Fruit fly (Drosophila melanogaster): ENCODE results near the gene mthl15.
A peak's percentile ranks its signal among the peaks of the same experiment; 100 is the strongest.

The mthl15 gene

DNA sequence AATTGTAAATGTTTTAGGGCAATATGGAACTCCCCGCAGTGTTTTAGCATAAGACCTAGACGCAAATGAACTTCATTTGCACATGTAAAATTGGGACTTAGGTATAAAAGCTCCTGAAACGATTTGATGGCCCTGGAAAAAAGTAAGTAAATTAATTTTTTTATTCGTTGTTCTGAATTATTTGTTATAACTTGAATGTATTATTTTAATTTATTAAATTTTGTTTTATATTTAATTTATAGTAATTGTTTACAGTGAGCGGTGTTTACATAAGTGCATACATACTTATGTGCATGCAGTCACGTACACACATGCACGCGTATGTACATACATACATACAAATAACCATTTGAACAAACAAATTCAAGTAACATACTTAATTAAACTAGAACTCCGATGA, 38.3 kb upstream of the mthl15 start:
- TF ChIP-seq CG14711 (tag; optimal IDR thresholded peaks at IDR 0.05) (peak; percentile 64), CG7045 (GFP tag; optimal IDR thresholded peaks at IDR 0.05) (peak; percentile 68), Crg-1 (GFP tag; optimal IDR thresholded peaks at IDR 0.05) (no peak), CG12768 (GFP tag; optimal IDR thresholded peaks at IDR 0.05) (peak; percentile 29), kay (GFP tag; ENCODE audit: borderline replicate concordance) (peak; percentile 45), pad (GFP tag; optimal IDR thresholded peaks at IDR 0.05) (no peak), CG7101 (tag; optimal IDR thresholded peaks at IDR 0.05) (peak; percentile 15), CG5204 (GFP tag; optimal IDR thresholded peaks at IDR 0.05) (no peak), cic (GFP tag; optimal IDR thresholded peaks at IDR 0.05) (no peak), Hr96 (GFP tag; optimal IDR thresholded peaks at IDR 0.05) (no peak), ovo (GFP tag; optimal IDR thresholded peaks at IDR 0.05) (no peak), tj (GFP tag; optimal IDR thresholded peaks at IDR 0.05) (peak; percentile 25), toe (GFP tag; optimal IDR thresholded peaks at IDR 0.05) (no peak), Clk (GFP tag; optimal IDR thresholded peaks at IDR 0.05) (no peak), bab1 (GFP tag; optimal IDR thresholded peaks at IDR 0.05) (peak; percentile 63), Mnt (GFP tag; optimal IDR thresholded peaks at IDR 0.05) (no peak), CG33017 (tag; optimal IDR thresholded peaks at IDR 0.05) (no peak), CG1620 (GFP tag; optimal IDR thresholded peaks at IDR 0.05) (no peak), CG11617 (GFP tag; optimal IDR thresholded peaks at IDR 0.05) (peak; percentile 50), cnc (optimal IDR thresholded peaks at IDR 0.05) (no peak)

DNA sequence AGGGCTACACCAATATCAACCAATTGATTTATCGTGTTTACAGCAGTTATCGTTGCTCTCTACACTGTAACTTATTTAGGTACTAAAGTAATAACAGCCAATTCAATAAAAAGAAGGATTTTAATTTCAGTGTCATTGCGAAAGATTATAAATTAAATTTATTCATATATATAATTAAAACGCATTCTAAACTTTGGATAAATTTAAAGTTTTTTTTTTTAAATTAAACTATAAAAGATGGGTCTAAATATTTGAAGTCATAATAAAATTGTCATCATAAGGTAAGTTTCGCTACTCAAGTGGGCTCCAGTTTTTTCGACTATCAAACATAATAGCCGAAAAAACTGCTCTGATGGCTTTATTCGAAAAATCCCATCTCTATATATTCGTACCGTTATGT, 34.1 kb upstream of the mthl15 start, which contains the start of gene trk:
Gene trk (minus strand): TSS at position 101 of the 400 bp plus-strand sequence.
- TF ChIP-seq CG7101 (tag; optimal IDR thresholded peaks at IDR 0.05) (no peak), ovo (GFP tag; optimal IDR thresholded peaks at IDR 0.05) (no peak), CG14711 (tag; optimal IDR thresholded peaks at IDR 0.05) (no peak), cic (GFP tag; optimal IDR thresholded peaks at IDR 0.05) (no peak), tj (GFP tag; optimal IDR thresholded peaks at IDR 0.05) (no peak), bab1 (GFP tag; optimal IDR thresholded peaks at IDR 0.05) (no peak), CG33017 (tag; optimal IDR thresholded peaks at IDR 0.05) (no peak), toe (GFP tag; optimal IDR thresholded peaks at IDR 0.05) (no peak), cnc (optimal IDR thresholded peaks at IDR 0.05) (no peak), CG11617 (GFP tag; optimal IDR thresholded peaks at IDR 0.05) (no peak), pad (GFP tag; optimal IDR thresholded peaks at IDR 0.05) (no peak), CG7045 (GFP tag; optimal IDR thresholded peaks at IDR 0.05) (no peak), Hr96 (GFP tag; optimal IDR thresholded peaks at IDR 0.05) (no peak)

DNA sequence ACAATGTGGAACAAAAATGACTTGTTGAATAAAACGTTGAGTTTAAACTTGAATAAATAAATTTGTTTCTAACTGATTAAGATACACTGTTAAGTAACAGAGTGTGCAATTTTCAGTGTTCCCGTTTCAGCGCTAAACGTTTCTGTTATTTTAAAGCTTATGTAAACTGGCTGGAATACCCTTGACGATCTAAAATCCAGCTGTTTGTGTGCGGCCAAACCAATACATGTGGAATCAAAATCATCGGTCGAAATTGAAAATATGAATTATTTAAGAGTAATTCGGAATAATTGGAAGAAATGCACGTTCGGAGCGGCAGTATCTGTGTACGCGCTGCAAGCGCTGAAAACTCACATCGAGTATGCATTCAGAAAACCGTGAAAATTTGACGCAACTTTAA, 31.7 kb upstream of the mthl15 start, which contains the start of gene Mulk:
Gene Mulk (plus strand): TSS at position 198 of the 400 bp plus-strand sequence.
- TF ChIP-seq Hr96 (GFP tag; optimal IDR thresholded peaks at IDR 0.05) (no peak), kay (GFP tag; ENCODE audit: borderline replicate concordance) (no peak), tj (GFP tag; optimal IDR thresholded peaks at IDR 0.05) (no peak), ovo (GFP tag; optimal IDR thresholded peaks at IDR 0.05) (no peak), CG14711 (tag; optimal IDR thresholded peaks at IDR 0.05) (no peak), CG11617 (GFP tag; optimal IDR thresholded peaks at IDR 0.05) (no peak)

dm6 chr2L:10268688-10269087, 30.6 kb upstream of the mthl15 start, which contains the start of gene CG4957:
Gene CG4957 (plus strand): TSS chr2L:10268872.
- TF ChIP-seq bab1 (GFP tag; optimal IDR thresholded peaks at IDR 0.05) (no peak), toe (GFP tag; optimal IDR thresholded peaks at IDR 0.05) (no peak), CG7045 (GFP tag; optimal IDR thresholded peaks at IDR 0.05) (no peak), CG11617 (GFP tag; optimal IDR thresholded peaks at IDR 0.05) (no peak), cic (GFP tag; optimal IDR thresholded peaks at IDR 0.05) (no peak), CG12768 (GFP tag; optimal IDR thresholded peaks at IDR 0.05) (no peak), Crg-1 (GFP tag; optimal IDR thresholded peaks at IDR 0.05) (no peak), CG7101 (tag; optimal IDR thresholded peaks at IDR 0.05) (no peak), Clk (GFP tag; optimal IDR thresholded peaks at IDR 0.05) (no peak), kay (GFP tag; ENCODE audit: borderline replicate concordance) (no peak), CG33017 (tag; optimal IDR thresholded peaks at IDR 0.05) (no peak), pad (GFP tag; optimal IDR thresholded peaks at IDR 0.05) (no peak), ovo (GFP tag; optimal IDR thresholded peaks at IDR 0.05) (no peak)

DNA sequence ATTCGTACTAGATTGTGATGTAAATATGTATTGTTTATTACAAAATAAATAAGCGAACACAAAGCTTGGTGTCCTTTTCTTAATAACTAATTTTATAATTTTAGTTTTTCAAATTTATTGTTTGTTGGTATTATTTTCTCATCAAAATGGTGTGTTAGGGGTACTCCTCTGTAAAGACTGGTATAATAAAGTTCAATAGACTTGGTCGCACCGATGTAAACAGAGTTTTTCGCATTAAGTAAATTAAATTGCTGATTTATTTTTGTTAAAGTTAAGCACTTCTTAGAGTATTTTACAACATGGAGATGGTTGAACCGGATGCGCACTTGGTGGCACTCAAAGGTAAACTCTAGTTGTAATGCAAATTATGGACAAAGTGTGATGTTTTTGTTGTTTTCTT, 28.4 kb upstream of the mthl15 start, which contains the start of gene CG4953:
Gene CG4953 (plus strand): TSS at position 193 of the 400 bp plus-strand sequence.
- no peak for TF ChIP-seq Clk (GFP tag; optimal IDR thresholded peaks at IDR 0.05)
- TF ChIP-seq CG1620 (GFP tag; optimal IDR thresholded peaks at IDR 0.05), result no peak
- no peak for TF ChIP-seq CG5204 (GFP tag; optimal IDR thresholded peaks at IDR 0.05)
- no peak for TF ChIP-seq CG7101 (tag; optimal IDR thresholded peaks at IDR 0.05)
- no peak for TF ChIP-seq CG11617 (GFP tag; optimal IDR thresholded peaks at IDR 0.05)
- no peak for TF ChIP-seq Mnt (GFP tag; optimal IDR thresholded peaks at IDR 0.05)
- TF ChIP-seq Crg-1 (GFP tag; optimal IDR thresholded peaks at IDR 0.05), result no peak
- no peak for TF ChIP-seq CG7045 (GFP tag; optimal IDR thresholded peaks at IDR 0.05)
- no peak for TF ChIP-seq pad (GFP tag; optimal IDR thresholded peaks at IDR 0.05)
- no peak for TF ChIP-seq CG33017 (tag; optimal IDR thresholded peaks at IDR 0.05)
- TF ChIP-seq toe (GFP tag; optimal IDR thresholded peaks at IDR 0.05), result no peak
- TF ChIP-seq cnc (optimal IDR thresholded peaks at IDR 0.05), result no peak
- TF ChIP-seq Hr96 (GFP tag; optimal IDR thresholded peaks at IDR 0.05), result no peak
- no peak for TF ChIP-seq CG12768 (GFP tag; optimal IDR thresholded peaks at IDR 0.05)

DNA sequence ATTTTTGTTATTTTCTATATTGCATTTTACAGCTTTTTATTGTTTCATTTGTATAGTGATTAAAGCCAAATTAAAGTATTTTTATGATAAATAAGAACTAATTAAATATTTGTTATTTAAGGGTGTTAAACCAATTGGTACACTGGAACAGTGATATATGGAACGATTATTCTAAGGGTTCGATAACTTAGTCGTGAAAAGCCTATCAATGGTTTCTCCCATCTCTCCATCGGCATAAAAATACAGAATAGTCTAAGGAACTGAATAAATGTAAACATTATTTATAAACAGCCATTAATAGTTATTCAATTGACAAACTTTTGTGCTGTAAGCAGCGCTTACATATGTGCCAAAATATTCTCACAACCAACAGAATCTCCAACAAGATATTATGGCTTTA, 27.0 kb upstream of the mthl15 start, which contains the start of gene Mob3:
Gene Mob3 (plus strand): TSS at position 208 of the 400 bp plus-strand sequence.
- no peak for TF ChIP-seq CG11617 (GFP tag; optimal IDR thresholded peaks at IDR 0.05)
- no peak for TF ChIP-seq ovo (GFP tag; optimal IDR thresholded peaks at IDR 0.05)
- TF ChIP-seq CG12768 (GFP tag; optimal IDR thresholded peaks at IDR 0.05), result no peak
- peak; percentile 28 for TF ChIP-seq CG7101 (tag; optimal IDR thresholded peaks at IDR 0.05)
- TF ChIP-seq kay (GFP tag; ENCODE audit: borderline replicate concordance), result peak; percentile 41
- TF ChIP-seq bab1 (GFP tag; optimal IDR thresholded peaks at IDR 0.05), result no peak
- no peak for TF ChIP-seq cic (GFP tag; optimal IDR thresholded peaks at IDR 0.05)
- no peak for TF ChIP-seq Hr96 (GFP tag; optimal IDR thresholded peaks at IDR 0.05)
- no peak for TF ChIP-seq tj (GFP tag; optimal IDR thresholded peaks at IDR 0.05)
- TF ChIP-seq cnc (optimal IDR thresholded peaks at IDR 0.05), result no peak
- TF ChIP-seq CG14711 (tag; optimal IDR thresholded peaks at IDR 0.05), result peak; percentile 37
- TF ChIP-seq toe (GFP tag; optimal IDR thresholded peaks at IDR 0.05), result no peak
